Worm (Caenorhabditis elegans) whole organism, midembryonic: ENCODE data around the gene irld-3.
"Not testable (repeated sequence)": the region's sequence is repeated elsewhere in the genome, so short reads cannot be mapped to it uniquely, and the experiment has no call there.

ENCODE experiments used
- T22C8.4 ChIP-seq: fragments of 200-800 bp; sonication (Bioruptor generic); IDR thresholded peaks from 2 replicates; pipeline ENCODE4 v1.3.6; 2022; ENCODE audit warnings: missing genetic modification characterization, missing compliant biosample characterization
- cog-1 ChIP-seq: sonication (generic microtip); optimal IDR thresholded peaks from 2 replicates; lab custom pipeline; 2016; ENCODE audit warnings: missing genetic modification characterization, missing compliant biosample characterization
- flt-1 ChIP-seq: fragments of 200-800 bp; sonication (Bioruptor generic); IDR thresholded peaks from 2 replicates; pipeline ENCODE4 v1.3.6; 2022; ENCODE audit warnings: missing genetic modification characterization, missing compliant biosample characterization
- klf-2 ChIP-seq: fragments of 200-800 bp; sonication (Bioruptor generic); conservative IDR thresholded peaks from 2 replicates; pipeline ENCODE4 v1.3.6; 2022; ENCODE audit warnings: missing genetic modification reagents, missing genetic modification characterization, missing compliant biosample characterization
- med-1 ChIP-seq: sonication (generic microtip); optimal IDR thresholded peaks from 2 replicates; lab custom pipeline; 2017; ENCODE audit warnings: missing genetic modification characterization, mild to moderate bottlenecking, missing compliant biosample characterization, antibody characterized with exemption, missing genetic modification reagents; ENCODE audit not compliant: insufficient read depth
- ref-1 ChIP-seq: fragments of 200-800 bp; sonication (Bioruptor generic); conservative IDR thresholded peaks from 2 replicates; pipeline ENCODE4 v1.3.6; 2022; ENCODE audit warnings: missing genetic modification reagents, missing genetic modification characterization, missing compliant biosample characterization
- tab-1 ChIP-seq: fragments of 200-800 bp; sonication (Bioruptor generic); IDR thresholded peaks from 2 replicates; pipeline ENCODE4 v1.3.6; 2022; ENCODE audit warnings: missing genetic modification characterization, missing compliant biosample characterization
- ztf-23 ChIP-seq: fragments of 200-800 bp; sonication (Bioruptor generic); IDR thresholded peaks from 2 replicates; pipeline ENCODE4 v1.3.6; 2022; ENCODE audit warnings: missing genetic modification reagents, missing genetic modification characterization, missing compliant biosample characterization
- ztf-29 ChIP-seq: fragments of 200-800 bp; sonication (Bioruptor generic); IDR thresholded peaks from 2 replicates; pipeline ENCODE4 v1.3.6; 2022; ENCODE audit warnings: missing genetic modification reagents, missing genetic modification characterization, missing compliant biosample characterization

irld-3 gene

ce11 chrV:3104134-3104533 lies 34.3 kb downstream of the irld-3 start, which contains the start of gene str-66:
str-66 (minus strand) TSS chrV:3104234.
- TF ChIP-seq med-1 (GFP tag; lab: Kevin White, UChicago) (no peak), ztf-23 (GFP tag; lab: Robert Waterston, UW) (no peak), ref-1 (no peak), T22C8.4 (GFP tag; lab: Robert Waterston, UW) (no peak), cog-1 (tag; lab: Kevin White, UChicago) (no peak), klf-2 (GFP tag; lab: Robert Waterston, UW) (no peak), ztf-29 (no peak), flt-1 (GFP tag; lab: Robert Waterston, UW) (no peak), tab-1 (GFP tag; lab: Robert Waterston, UW) (no peak)

DNA sequence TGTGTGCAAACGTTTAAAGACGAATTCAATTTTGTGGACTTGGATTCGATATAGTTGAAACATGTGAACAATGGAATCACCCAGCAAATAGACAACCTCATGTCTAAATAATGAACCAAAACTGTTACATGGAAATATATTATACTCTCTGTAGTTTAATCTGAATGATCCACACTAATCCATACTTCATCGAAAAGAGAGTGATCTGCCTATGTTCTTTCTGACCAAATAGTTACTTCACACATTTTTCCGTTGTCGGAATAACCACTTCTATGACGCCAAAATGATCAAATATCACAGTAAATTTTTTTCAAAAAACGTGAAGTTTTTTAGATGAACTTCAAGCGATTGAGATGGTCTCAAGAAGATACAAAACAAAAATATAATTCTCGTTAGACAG lies 36.3 kb downstream of the irld-3 start, which contains the start of gene Y73C8C.4:
Gene Y73C8C.4 (minus strand): TSS at position 101 of the 400 bp plus-strand sequence.
- not testable (repeated sequence) for TF ChIP-seq T22C8.4 (GFP tag; lab: Robert Waterston, UW); med-1 (GFP tag; lab: Kevin White, UChicago); ref-1

ce11 chrV:3100527-3100926 lies 37.9 kb downstream of the irld-3 start:
- TF ChIP-seq ztf-23 (GFP tag; lab: Robert Waterston, UW), result no peak
- TF ChIP-seq med-1 (GFP tag; lab: Kevin White, UChicago), result no peak
- TF ChIP-seq ref-1, result no peak
- no peak for TF ChIP-seq T22C8.4 (GFP tag; lab: Robert Waterston, UW)
- TF ChIP-seq klf-2 (GFP tag; lab: Robert Waterston, UW), result no peak
- TF ChIP-seq ztf-29, result no peak
- TF ChIP-seq cog-1 (tag; lab: Kevin White, UChicago), result no peak
- TF ChIP-seq flt-1 (GFP tag; lab: Robert Waterston, UW), result no peak
- no peak for TF ChIP-seq tab-1 (GFP tag; lab: Robert Waterston, UW)

DNA sequence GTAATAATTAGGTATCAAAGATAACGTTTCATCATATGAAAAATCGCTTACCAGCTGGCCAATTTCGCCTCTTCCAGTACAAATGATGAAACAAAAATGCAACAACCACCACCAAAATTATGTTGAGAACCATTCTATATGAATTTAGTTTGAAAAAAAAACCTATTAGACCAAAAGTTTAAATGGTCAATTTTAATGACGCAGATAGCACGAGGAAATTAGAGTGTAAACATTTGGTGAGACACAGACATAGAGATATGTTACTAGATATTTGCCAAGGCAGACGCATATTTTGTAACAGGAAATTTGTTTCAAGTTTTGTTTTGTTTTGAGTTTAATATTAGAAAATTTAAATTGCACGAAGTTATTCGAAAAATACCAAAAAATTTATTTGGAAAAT lies 44.0 kb downstream of the irld-3 start, which contains the start of gene cyp-33C9:
Gene cyp-33C9 (minus strand): TSS at position 211 of the 400 bp plus-strand sequence.
- TF ChIP-seq T22C8.4 (GFP tag; lab: Robert Waterston, UW) (no peak), ztf-29 (no peak), tab-1 (GFP tag; lab: Robert Waterston, UW) (no peak), klf-2 (GFP tag; lab: Robert Waterston, UW) (no peak), ref-1 (no peak), flt-1 (GFP tag; lab: Robert Waterston, UW) (no peak), ztf-23 (GFP tag; lab: Robert Waterston, UW) (no peak), med-1 (GFP tag; lab: Kevin White, UChicago) (no peak), cog-1 (tag; lab: Kevin White, UChicago) (no peak)

- no peak for TF ChIP-seq ztf-29
- TF ChIP-seq tab-1 (GFP tag; lab: Robert Waterston, UW), result no peak
- no peak for TF ChIP-seq T22C8.4 (GFP tag; lab: Robert Waterston, UW)
- TF ChIP-seq cog-1 (tag; lab: Kevin White, UChicago), result no peak
- TF ChIP-seq klf-2 (GFP tag; lab: Robert Waterston, UW), result no peak
- no peak for TF ChIP-seq ztf-23 (GFP tag; lab: Robert Waterston, UW)
- no peak for TF ChIP-seq med-1 (GFP tag; lab: Kevin White, UChicago)
- TF ChIP-seq ref-1, result no peak
- no peak for TF ChIP-seq flt-1 (GFP tag; lab: Robert Waterston, UW)
Observed at ce11 chrV:3088768-3089167, 49.6 kb downstream of the irld-3 start, which contains the start of gene acs-21. acs-21 (plus strand) TSS chrV:3089068.
